Fruit fly (Drosophila melanogaster) whole organism, embryonic: ENCODE results near the gene tbc.
A peak's percentile ranks its signal among the peaks of the same experiment; 100 is the strongest.

Experiments
- Ada2b ChIP-seq: fragments of 200-800 bp; sonication (Bioruptor generic); IDR thresholded peaks from 2 replicates; pipeline ENCODE4 v1.3.6; 2022; ENCODE audit warnings: missing biosample characterization, missing genetic modification characterization
- CG10267 ChIP-seq: fragments of 200-800 bp; sonication (Bioruptor generic); optimal IDR thresholded peaks from 2 replicates; lab custom pipeline; 2018; ENCODE audit warnings: missing biosample characterization, mild to moderate bottlenecking, missing genetic modification characterization, moderate library complexity
- CG13894 ChIP-seq: fragments of 200-800 bp; sonication (Bioruptor generic); optimal IDR thresholded peaks from 3 replicates; lab custom pipeline; 2018; ENCODE audit warnings: missing biosample characterization, mild to moderate bottlenecking, missing genetic modification characterization, moderate library complexity
- CG14710 ChIP-seq: fragments of 200-800 bp; sonication (Bioruptor generic); optimal IDR thresholded peaks from 3 replicates; lab custom pipeline; 2019; ENCODE audit warnings: missing biosample characterization, mild to moderate bottlenecking, missing genetic modification characterization, moderate library complexity
- CG1603 ChIP-seq: fragments of 200-800 bp; sonication (Bioruptor generic); optimal IDR thresholded peaks from 2 replicates; lab custom pipeline; 2019; ENCODE audit warnings: missing biosample characterization, mild to moderate bottlenecking, missing genetic modification characterization, moderate library complexity
- CG17359 ChIP-seq: fragments of 200-800 bp; sonication (Bioruptor generic); optimal IDR thresholded peaks from 3 replicates; lab custom pipeline; 2018; ENCODE audit warnings: missing biosample characterization, mild to moderate bottlenecking, missing genetic modification characterization, moderate library complexity
- CG17361 ChIP-seq: fragments of 200-800 bp; sonication (Bioruptor generic); IDR thresholded peaks from 3 replicates; pipeline ENCODE4 v1.3.6; 2022; ENCODE audit warnings: missing biosample characterization, missing genetic modification characterization
- CG18599 ChIP-seq: fragments of 200-800 bp; sonication (Bioruptor generic); optimal IDR thresholded peaks from 3 replicates; lab custom pipeline; 2017; ENCODE audit warnings: missing biosample characterization, missing genetic modification characterization, mild to moderate bottlenecking, moderate library complexity, missing genetic modification reagents
- CG2120 ChIP-seq: fragments of 200-800 bp; sonication (Bioruptor generic); optimal IDR thresholded peaks from 3 replicates; lab custom pipeline; 2016; ENCODE audit warnings: missing biosample characterization, missing genetic modification characterization
- CG2712 ChIP-seq: fragments of 200-800 bp; optimal IDR thresholded peaks from 3 replicates; lab custom pipeline; 2019; ENCODE audit warnings: missing biosample characterization, mild to moderate bottlenecking, missing genetic modification characterization, moderate library complexity
- CG32532 ChIP-seq: fragments of 200-800 bp; sonication (Bioruptor generic); IDR thresholded peaks from 2 replicates; pipeline ENCODE4 v1.3.6; 2022; ENCODE audit warnings: missing biosample characterization, missing genetic modification characterization
- CG3281 ChIP-seq: fragments of 200-800 bp; sonication (Bioruptor generic); optimal IDR thresholded peaks from 3 replicates; lab custom pipeline; 2017; ENCODE audit warnings: missing biosample characterization, mild to moderate bottlenecking, missing genetic modification characterization
- CG4360 ChIP-seq: fragments of 200-800 bp; sonication (Bioruptor generic); IDR thresholded peaks from 2 replicates; pipeline ENCODE4 v1.3.6; 2022; ENCODE audit warnings: missing biosample characterization, missing genetic modification characterization
- CG7839 ChIP-seq: fragments of 200-800 bp; sonication (Bioruptor generic); optimal IDR thresholded peaks from 3 replicates; lab custom pipeline; 2018; ENCODE audit warnings: missing biosample characterization, mild to moderate bottlenecking, missing genetic modification characterization, moderate library complexity
- CG8388 ChIP-seq: fragments of 200-800 bp; sonication (Bioruptor generic); optimal IDR thresholded peaks from 2 replicates; lab custom pipeline; 2019; ENCODE audit warnings: missing biosample characterization, mild to moderate bottlenecking, missing genetic modification characterization, moderate library complexity
- CG8924 ChIP-seq: fragments of 200-800 bp; optimal IDR thresholded peaks from 3 replicates; lab custom pipeline; 2019; ENCODE audit warnings: missing biosample characterization, mild to moderate bottlenecking, missing genetic modification characterization, moderate library complexity
- CG9727 ChIP-seq: fragments of 200-800 bp; sonication (Bioruptor generic); optimal IDR thresholded peaks from 3 replicates; lab custom pipeline; 2017; ENCODE audit warnings: missing biosample characterization, mild to moderate bottlenecking, missing genetic modification characterization
- CHES-1-like ChIP-seq: fragments of 200-800 bp; sonication (Bioruptor generic); optimal IDR thresholded peaks from 2 replicates; lab custom pipeline; 2016; ENCODE audit warnings: missing biosample characterization, missing genetic modification characterization
- D19A ChIP-seq: fragments of 200-800 bp; optimal IDR thresholded peaks from 3 replicates; lab custom pipeline; 2019; ENCODE audit warnings: missing biosample characterization, mild to moderate bottlenecking, missing genetic modification characterization, moderate library complexity
- Doc3 ChIP-seq: fragments of 200-800 bp; sonication (Bioruptor generic); IDR thresholded peaks from 3 replicates; pipeline ENCODE4 v1.3.6; 2022; ENCODE audit warnings: missing biosample characterization, missing genetic modification characterization; ENCODE audit not compliant: partially characterized antibody
- Hmr ChIP-seq: fragments of 200-800 bp; sonication (Bioruptor generic); optimal IDR thresholded peaks from 3 replicates; lab custom pipeline; 2017; ENCODE audit warnings: mild to moderate bottlenecking, missing biosample characterization, missing genetic modification reagents, missing genetic modification characterization
- Hr51 ChIP-seq, 2 experiments: fragments of 200-800 bp; sonication (Bioruptor generic); optimal IDR thresholded peaks; 2 replicates in 1 of 2; 3 replicates in 1 of 2; lab custom pipeline; 2016 to 2018; ENCODE audit warnings: missing biosample characterization in 2 of 2, missing genetic modification characterization in 2 of 2, mild to moderate bottlenecking in 1 of 2, moderate library complexity in 1 of 2
- Meics ChIP-seq: fragments of 200-800 bp; sonication (Bioruptor generic); optimal IDR thresholded peaks from 2 replicates; lab custom pipeline; 2017; ENCODE audit warnings: missing biosample characterization, mild to moderate bottlenecking, missing genetic modification characterization
- Oli ChIP-seq: fragments of 200-800 bp; sonication (Bioruptor generic); optimal IDR thresholded peaks from 2 replicates; lab custom pipeline; 2018; ENCODE audit warnings: missing biosample characterization, mild to moderate bottlenecking, missing genetic modification characterization, moderate library complexity
- Pdp1 ChIP-seq, 2 experiments: fragments of 200-800 bp; sonication (Bioruptor generic); optimal IDR thresholded peaks; 3 replicates each; lab custom pipeline; 2016; ENCODE audit warnings: missing biosample characterization in 2 of 2, missing genetic modification characterization in 2 of 2, mild to moderate bottlenecking in 1 of 2, moderate library complexity in 1 of 2
- Rfx ChIP-seq: fragments of 200-800 bp; sonication (Bioruptor generic); IDR thresholded peaks from 2 replicates; pipeline ENCODE4 v1.3.6; 2022; ENCODE audit warnings: missing biosample characterization, missing genetic modification characterization
- Xbp1 ChIP-seq: fragments of 200-800 bp; sonication (Bioruptor generic); optimal IDR thresholded peaks from 3 replicates; lab custom pipeline; 2016; ENCODE audit warnings: missing biosample characterization, mild to moderate bottlenecking, missing genetic modification characterization
- ab ChIP-seq: fragments of 200-800 bp; sonication (Bioruptor generic); optimal IDR thresholded peaks from 2 replicates; lab custom pipeline; 2016; ENCODE audit warnings: missing biosample characterization, missing genetic modification characterization
- az2 ChIP-seq: fragments of 200-800 bp; sonication (Bioruptor generic); optimal IDR thresholded peaks from 3 replicates; lab custom pipeline; 2016; ENCODE audit warnings: missing biosample characterization, missing genetic modification characterization
- bsh ChIP-seq, 2 experiments: fragments of 200-800 bp; sonication (Bioruptor generic); optimal IDR thresholded peaks; 2 replicates each; lab custom pipeline; 2017 to 2018; ENCODE audit warnings: mild to moderate bottlenecking in 2 of 2, missing biosample characterization in 2 of 2, missing genetic modification characterization in 2 of 2, moderate library complexity in 1 of 2
- cg ChIP-seq: fragments of 200-800 bp; sonication (Bioruptor generic); optimal IDR thresholded peaks from 3 replicates; lab custom pipeline; 2019; ENCODE audit warnings: missing biosample characterization, mild to moderate bottlenecking, missing genetic modification characterization, moderate library complexity
- chif ChIP-seq, 2 experiments: fragments of 200-800 bp; sonication (Bioruptor generic); optimal IDR thresholded peaks; 3 replicates each; lab custom pipeline; 2016; ENCODE audit warnings: missing biosample characterization in 2 of 2, missing genetic modification characterization in 2 of 2
- corto ChIP-seq: fragments of 200-800 bp; sonication (Bioruptor generic); optimal IDR thresholded peaks from 2 replicates; lab custom pipeline; 2016; ENCODE audit warnings: missing biosample characterization, mild to moderate bottlenecking, missing genetic modification characterization, moderate library complexity
- eve ChIP-seq, 2 experiments: fragments of >200 bp; optimal IDR thresholded peaks; 2 replicates each; lab custom pipeline; 2017; ENCODE audit warnings: missing biosample characterization in 2 of 2, missing genetic modification characterization in 2 of 2
- fd96Cb ChIP-seq: fragments of 200-800 bp; sonication (Bioruptor generic); optimal IDR thresholded peaks from 2 replicates; lab custom pipeline; 2018; ENCODE audit warnings: missing biosample characterization, mild to moderate bottlenecking, missing genetic modification characterization, moderate library complexity
- kay ChIP-seq: fragments of 200-800 bp; sonication (Bioruptor generic); optimal IDR thresholded peaks from 2 replicates; lab custom pipeline; 2016; ENCODE audit warnings: missing biosample characterization, missing genetic modification characterization
- lab ChIP-seq: fragments of 200-800 bp; sonication (Bioruptor generic); optimal IDR thresholded peaks from 3 replicates; lab custom pipeline; 2017; ENCODE audit warnings: missing biosample characterization, missing genetic modification characterization, mild to moderate bottlenecking, moderate library complexity, missing genetic modification reagents
- lbe ChIP-seq: fragments of 200-800 bp; sonication (Bioruptor generic); optimal IDR thresholded peaks from 2 replicates; lab custom pipeline; 2016; ENCODE audit warnings: missing biosample characterization, mild to moderate bottlenecking, missing genetic modification characterization
- nmo ChIP-seq: fragments of 200-800 bp; sonication (Bioruptor generic); optimal IDR thresholded peaks from 2 replicates; lab custom pipeline; 2018; ENCODE audit warnings: missing biosample characterization, mild to moderate bottlenecking, missing genetic modification characterization, moderate library complexity
- pros ChIP-seq: fragments of 200-800 bp; sonication (Bioruptor generic); optimal IDR thresholded peaks from 3 replicates; lab custom pipeline; 2019; ENCODE audit warnings: missing biosample characterization, mild to moderate bottlenecking, missing genetic modification characterization, moderate library complexity
- run ChIP-seq: fragments of 200-800 bp; sonication (Bioruptor generic); optimal IDR thresholded peaks from 3 replicates; lab custom pipeline; 2018; ENCODE audit warnings: missing biosample characterization, mild to moderate bottlenecking, missing genetic modification characterization
- scrt ChIP-seq: fragments of 200-800 bp; sonication (Bioruptor generic); optimal IDR thresholded peaks from 2 replicates; lab custom pipeline; 2018; ENCODE audit warnings: missing biosample characterization, mild to moderate bottlenecking, missing genetic modification characterization, moderate library complexity
- sd ChIP-seq: fragments of 200-800 bp; sonication (Bioruptor generic); optimal IDR thresholded peaks from 3 replicates; lab custom pipeline; 2018; ENCODE audit warnings: missing biosample characterization, mild to moderate bottlenecking, missing genetic modification characterization, moderate library complexity
- seq ChIP-seq: fragments of 200-800 bp; sonication (Bioruptor generic); IDR thresholded peaks from 2 replicates; pipeline ENCODE4 v1.3.6; 2022; ENCODE audit warnings: missing biosample characterization, missing genetic modification characterization
- sug ChIP-seq: fragments of 200-800 bp; optimal IDR thresholded peaks from 2 replicates; lab custom pipeline; 2019; ENCODE audit warnings: missing biosample characterization, mild to moderate bottlenecking, missing genetic modification characterization, moderate library complexity
- usp ChIP-seq: fragments of >200 bp; optimal IDR thresholded peaks from 2 replicates; lab custom pipeline; 2017; ENCODE audit warnings: missing biosample characterization, missing genetic modification characterization
- zfh1 ChIP-seq: fragments of 200-800 bp; sonication (Bioruptor generic); IDR thresholded peaks from 3 replicates; pipeline ENCODE4 v1.3.6; 2022; ENCODE audit warnings: missing biosample characterization, missing genetic modification characterization

The tbc gene

dm6 chrX:20509535-20510424 is 60.6 kb downstream of the tbc start (continued):
- no peak for TF ChIP-seq chif (GFP tag; optimal IDR thresholded peaks at IDR 0.05; lab: Kevin White, UChicago)
- peak; percentile 2 for TF ChIP-seq Oli
- 0 out of 3 replicates have a peak, but pooled peaks have one; percentile 9 for TF ChIP-seq CG17361 (GFP tag; lab: Robert Waterston, UW)
- TF ChIP-seq zfh1 (GFP tag; lab: Robert Waterston, UW), result peak; percentile 53; the same call in 1 of the 3 replicates
- TF ChIP-seq pros (GFP tag; lab: Kevin White, UChicago), result peak; percentile 55
- TF ChIP-seq CG1603 (tag; lab: Kevin White, UChicago), result peak; percentile 52
- TF ChIP-seq CG8388, result peak; percentile 8
- peak; percentile 32 for TF ChIP-seq CG17359 (tag; lab: Kevin White, UChicago)
- peak; percentile 7 for TF ChIP-seq CG3281 (GFP tag; lab: Kevin White, UChicago)
- TF ChIP-seq Xbp1 (GFP tag; lab: Kevin White, UChicago), result peak; percentile 19
- TF ChIP-seq ab (GFP tag; lab: Kevin White, UChicago), result no peak
- peak; percentile 22 for TF ChIP-seq az2 (GFP tag; lab: Kevin White, UChicago)
- no peak for TF ChIP-seq usp (GFP tag; lab: Kevin White, UChicago)
- peak; percentile 14 for TF ChIP-seq Hmr (GFP tag; lab: Kevin White, UChicago)
- TF ChIP-seq CG32532 (GFP tag; lab: Robert Waterston, UW), result no peak
- TF ChIP-seq scrt (GFP tag; lab: Kevin White, UChicago), result peak; percentile 53
- peak; percentile 6 for TF ChIP-seq nmo
- peak in 1 of 2 experiments; percentile 36 for TF ChIP-seq bsh (GFP tag; optimal IDR thresholded peaks at IDR 0.05; lab: Kevin White, UChicago)
- TF ChIP-seq CG8924 (tag; lab: Kevin White, UChicago), result peak; percentile 13
- TF ChIP-seq CG2712, result peak; percentile 45
- peak; percentile 38 for TF ChIP-seq CG2120 (GFP tag; lab: Kevin White, UChicago)
- peak; percentile 40 for TF ChIP-seq CG7839 (tag; lab: Kevin White, UChicago)
- TF ChIP-seq kay (GFP tag; lab: Kevin White, UChicago), result peak; percentile 59
- peak; percentile 48 for TF ChIP-seq fd96Cb
- peak in 1 of 2 experiments; percentile 22 for TF ChIP-seq eve (GFP tag; optimal IDR thresholded peaks at IDR 0.05; lab: Kevin White, UChicago)
- TF ChIP-seq CG4360 (GFP tag; lab: Robert Waterston, UW), result peak; percentile 59
- TF ChIP-seq lab (GFP tag; lab: Kevin White, UChicago), result peak; percentile 26
- TF ChIP-seq Ada2b (GFP tag; lab: Robert Waterston, UW), result peak; percentile 34; the same call in 1 of the 2 replicates
- peak; percentile 37 for TF ChIP-seq lbe (GFP tag; lab: Kevin White, UChicago)
- no peak for TF ChIP-seq CHES-1-like (GFP tag; lab: Kevin White, UChicago)
- TF ChIP-seq Hr51 (GFP tag; optimal IDR thresholded peaks at IDR 0.05; lab: Kevin White, UChicago), result peak in 1 of 2 experiments; percentile 9
- peak; percentile 2 for TF ChIP-seq CG10267 (tag; lab: Kevin White, UChicago)
- TF ChIP-seq sd (tag; lab: Kevin White, UChicago), result no peak
- TF ChIP-seq Doc3 (GFP tag; lab: Robert Waterston, UW), result no peak
- TF ChIP-seq Pdp1 (GFP tag; optimal IDR thresholded peaks at IDR 0.05; lab: Kevin White, UChicago), result peak in 1 of 2 experiments; percentile 5
- TF ChIP-seq CG14710 (tag; lab: Kevin White, UChicago), result peak; percentile 20
- TF ChIP-seq Rfx, result no peak
- peak; percentile 22 for TF ChIP-seq corto (GFP tag; lab: Kevin White, UChicago)
- no peak for TF ChIP-seq run (tag; lab: Kevin White, UChicago)
- TF ChIP-seq Meics, result peak; percentile 10
- TF ChIP-seq CG9727 (GFP tag; lab: Kevin White, UChicago), result peak; percentile 13
- no peak for TF ChIP-seq CG13894 (tag; lab: Kevin White, UChicago)
- peak; percentile 74 for TF ChIP-seq cg
- peak; percentile 18 for TF ChIP-seq CG18599 (GFP tag; lab: Kevin White, UChicago)
- no peak for TF ChIP-seq seq
- no peak for TF ChIP-seq sug (tag; lab: Kevin White, UChicago)
- peak; percentile 14 for TF ChIP-seq D19A (tag; lab: Kevin White, UChicago)
